Fruit fly (Drosophila melanogaster): ENCODE data around the gene X11L.

Gene X11L

DNA sequence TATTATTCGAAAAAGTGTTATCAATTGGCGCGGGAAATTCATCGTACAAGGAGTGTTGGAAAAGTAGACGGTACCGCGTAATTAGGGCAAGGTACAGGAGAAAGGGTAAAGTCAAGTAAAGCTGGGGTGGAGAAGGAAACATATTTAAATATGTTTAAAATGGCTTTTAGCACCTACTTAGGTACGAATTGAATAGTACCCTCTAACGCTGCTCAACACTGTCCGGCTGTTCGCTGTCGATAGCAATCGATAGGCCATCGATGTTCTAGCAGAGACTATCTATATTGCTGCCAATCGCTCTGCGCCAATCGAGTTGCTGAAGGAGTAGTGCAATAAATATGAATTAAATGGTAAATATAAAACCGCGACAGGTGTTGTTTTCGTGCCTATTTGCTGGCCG is at the start of gene X11L (continued):
- TF ChIP-seq Mes4 (GFP tag; optimal IDR thresholded peaks at IDR 0.05), result peak; percentile 57
- peak; percentile 41; the same call in 1 of the 2 replicates for TF ChIP-seq Taf1 (GFP tag; IDR thresholded peaks at IDR 0.05)
- peak; percentile 86 for TF ChIP-seq gro (GFP tag; optimal IDR thresholded peaks at IDR 0.05)
- no peak for TF ChIP-seq dan (GFP tag; IDR thresholded peaks at IDR 0.05)
- no peak for TF ChIP-seq CG3995 (GFP tag; optimal IDR thresholded peaks at IDR 0.05)
- TF ChIP-seq seq (GFP tag; IDR thresholded peaks at IDR 0.05), result 0 out of 2 replicates have a peak, but pooled peaks have one; percentile 24
- TF ChIP-seq nerfin-1 (tag; optimal IDR thresholded peaks at IDR 0.05), result peak; percentile 8
- peak; percentile 52 for TF ChIP-seq ATbp (GFP tag; optimal IDR thresholded peaks at IDR 0.05)
- peak; percentile 95 for TF ChIP-seq CG10267 (tag; optimal IDR thresholded peaks at IDR 0.05)
- TF ChIP-seq gce (GFP tag; IDR thresholded peaks at IDR 0.05), result no peak
- peak; percentile 77 for TF ChIP-seq ind (GFP tag; optimal IDR thresholded peaks at IDR 0.05)
- peak; percentile 84 for TF ChIP-seq CG2116 (GFP tag; optimal IDR thresholded peaks at IDR 0.05)
- TF ChIP-seq CG18011 (GFP tag; optimal IDR thresholded peaks at IDR 0.05), result peak; percentile 66
- no peak for TF ChIP-seq CG17568 (GFP tag; optimal IDR thresholded peaks at IDR 0.05)
- TF ChIP-seq Six4 (GFP tag; optimal IDR thresholded peaks at IDR 0.05), result peak; percentile 40
- peak; percentile 65 for TF ChIP-seq gcm2 (GFP tag; optimal IDR thresholded peaks at IDR 0.05)
- peak; percentile 54 for TF ChIP-seq Dad (GFP tag; optimal IDR thresholded peaks at IDR 0.05)
- TF ChIP-seq CG9215 (GFP tag; IDR thresholded peaks at IDR 0.05), result peak; percentile 40; the same call in 1 of the 2 replicates
- TF ChIP-seq Atf3 (GFP tag; optimal IDR thresholded peaks at IDR 0.05), result peak; percentile 29
- TF ChIP-seq p53 (GFP tag; optimal IDR thresholded peaks at IDR 0.05), result peak; percentile 75
- TF ChIP-seq rib (GFP tag; IDR thresholded peaks at IDR 0.05), result peak; percentile 55; the same call in 1 of the 2 replicates
- peak; percentile 79; the same call in 2 of the 3 replicates for TF ChIP-seq ken (GFP tag; IDR thresholded peaks at IDR 0.05)
- 0 out of 2 replicates have a peak, but pooled peaks have one; percentile 11 for TF ChIP-seq crol (GFP tag; IDR thresholded peaks at IDR 0.05)
- TF ChIP-seq phol (tag; optimal IDR thresholded peaks at IDR 0.05), result peak; percentile 70
- no peak for TF ChIP-seq CG10543 (GFP tag; optimal IDR thresholded peaks at IDR 0.05)
- peak; percentile 94 for TF ChIP-seq Bgb (GFP tag; IDR thresholded peaks at IDR 0.05; ENCODE audit: partially characterized antibody)
- TF ChIP-seq CG31388 (GFP tag; optimal IDR thresholded peaks at IDR 0.05), result peak; percentile 43
- TF ChIP-seq scrt (GFP tag; optimal IDR thresholded peaks at IDR 0.05), result no peak
- TF ChIP-seq az2 (GFP tag; optimal IDR thresholded peaks at IDR 0.05), result peak; percentile 72
- TF ChIP-seq Optix (GFP tag; IDR thresholded peaks at IDR 0.05), result peak; percentile 75
- TF ChIP-seq Dip3 (GFP tag; optimal IDR thresholded peaks at IDR 0.05), result peak; percentile 74
- TF ChIP-seq Abd-B (GFP tag; optimal IDR thresholded peaks at IDR 0.05), result no peak
- TF ChIP-seq CG13287 (GFP tag; IDR thresholded peaks at IDR 0.05; ENCODE audit: partially characterized antibody), result peak; percentile 89
- TF ChIP-seq CG4854 (GFP tag; optimal IDR thresholded peaks at IDR 0.05), result peak; percentile 35
- no peak for TF ChIP-seq cas (GFP tag; IDR thresholded peaks at IDR 0.05)
- TF ChIP-seq Stat92E (GFP tag; optimal IDR thresholded peaks at IDR 0.05), result no peak
- TF ChIP-seq Lim3 (GFP tag; IDR thresholded peaks at IDR 0.05), result no peak
- peak; percentile 64 for TF ChIP-seq ranshi (GFP tag; IDR thresholded peaks at IDR 0.05)
- TF ChIP-seq gcm (GFP tag; optimal IDR thresholded peaks at IDR 0.05), result no peak
- peak; percentile 73 for TF ChIP-seq CG14014 (GFP tag; IDR thresholded peaks at IDR 0.05)
- TF ChIP-seq al (GFP tag; IDR thresholded peaks at IDR 0.05), result peak; percentile 52
- no peak for TF ChIP-seq Sox102F (GFP tag; optimal IDR thresholded peaks at IDR 0.05)
- peak; percentile 68 for TF ChIP-seq NC2β (GFP tag; optimal IDR thresholded peaks at IDR 0.05)
- peak; percentile 61 for TF ChIP-seq CG8765 (GFP tag; IDR thresholded peaks at IDR 0.05)
- TF ChIP-seq CG17361 (GFP tag; IDR thresholded peaks at IDR 0.05), result no peak
- no peak for TF ChIP-seq pros (GFP tag; optimal IDR thresholded peaks at IDR 0.05)
- TF ChIP-seq gfzf (GFP tag; optimal IDR thresholded peaks at IDR 0.05), result peak; percentile 36
- TF ChIP-seq zfh2 (GFP tag; optimal IDR thresholded peaks at IDR 0.05), result peak; percentile 84
- TF ChIP-seq Nf-YA (GFP tag; IDR thresholded peaks at IDR 0.05), result 0 out of 2 replicates have a peak, but pooled peaks have one; percentile 34
- TF ChIP-seq CG7963 (GFP tag; IDR thresholded peaks at IDR 0.05; ENCODE audit: partially characterized antibody), result peak; percentile 77; the same call in 2 of the 3 replicates
- TF ChIP-seq CG15269 (tag; optimal IDR thresholded peaks at IDR 0.05), result no peak

All from whole organism, embryonic.